Worm (Caenorhabditis elegans): ENCODE measurements around the gene K10B4.1.

ce11 chrII:116916-117315 is 18.4 kb upstream of the K10B4.1 start, which contains the start of gene srt-54:
- TF ChIP-seq W03F9.2 (tag; optimal IDR thresholded peaks at IDR 0.05) (no peak), dao-5 (tag; optimal IDR thresholded peaks at IDR 0.05) (no peak)

Data from whole organism, L4/young adult.